Worm (Caenorhabditis elegans) whole organism, L1 larva: ENCODE measurements around the gene nhr-58.

Experiments
- fkh-10 ChIP-seq: sonication (generic microtip); optimal IDR thresholded peaks from 2 replicates; lab custom pipeline; 2017; ENCODE audit warnings: missing biosample characterization, missing genetic modification reagents, missing genetic modification characterization
- lin-13 ChIP-seq: fragments of 150-350 bp; optimal IDR thresholded peaks from 2 replicates; lab custom pipeline; 2014; ENCODE audit warnings: missing biosample characterization, missing genetic modification reagents, missing genetic modification characterization
- mep-1 ChIP-seq: fragments of 150-350 bp; optimal IDR thresholded peaks from 2 replicates; lab custom pipeline; 2014; ENCODE audit warnings: missing biosample characterization, missing genetic modification characterization
- nhr-20 ChIP-seq: sonication (generic microtip); optimal IDR thresholded peaks from 2 replicates; lab custom pipeline; 2016; ENCODE audit warnings: mild to moderate bottlenecking, missing genetic modification characterization, missing compliant biosample characterization
- nhr-28 ChIP-seq: fragments of 150-350 bp; optimal IDR thresholded peaks from 2 replicates; lab custom pipeline; 2014; ENCODE audit warnings: missing biosample characterization, missing genetic modification characterization
- nhr-85 ChIP-seq: sonication (generic microtip); peaks from one replicate; lab custom pipeline; 2016; ENCODE audit warnings: missing genetic modification characterization, inconsistent platforms, missing compliant biosample characterization
- nhr-90 ChIP-seq: sonication (generic microtip); optimal IDR thresholded peaks from 2 replicates; lab custom pipeline; 2016; ENCODE audit warnings: mild to moderate bottlenecking, missing genetic modification characterization, missing compliant biosample characterization; ENCODE audit not compliant: poor library complexity
- skn-1 ChIP-seq: fragments of 150-350 bp; optimal IDR thresholded peaks from 2 replicates; lab custom pipeline; 2014; ENCODE audit warnings: missing biosample characterization, missing genetic modification characterization
- snpc-4 ChIP-seq: fragments of 150-350 bp; optimal IDR thresholded peaks from 2 replicates; lab custom pipeline; 2014; ENCODE audit warnings: missing biosample characterization, missing genetic modification characterization
- unc-130 ChIP-seq: fragments of 150-350 bp; optimal IDR thresholded peaks from 2 replicates; lab custom pipeline; 2017; ENCODE audit warnings: missing biosample characterization, missing genetic modification characterization, inconsistent platforms
- unc-62 ChIP-seq: fragments of 150-350 bp; optimal IDR thresholded peaks from 2 replicates; lab custom pipeline; 2014; ENCODE audit warnings: missing biosample characterization, missing genetic modification reagents, missing genetic modification characterization
- unc-98 ChIP-seq: fragments of 200-800 bp; sonication (Bioruptor generic); IDR thresholded peaks from 2 replicates; pipeline ENCODE4 v1.3.6; 2022; ENCODE audit warnings: missing genetic modification characterization, missing compliant biosample characterization
- xbp-1 ChIP-seq: sonication (generic microtip); optimal IDR thresholded peaks from 2 replicates; lab custom pipeline; 2016; ENCODE audit warnings: missing genetic modification characterization, missing compliant biosample characterization
- ztf-11 ChIP-seq, 2 experiments: sonication (generic microtip); optimal IDR thresholded peaks; 2 replicates each; lab custom pipeline; 2016 to 2017; ENCODE audit warnings: missing genetic modification characterization in 2 of 2, missing biosample characterization in 1 of 2, missing compliant biosample characterization in 1 of 2

- TF ChIP-seq unc-62 (GFP tag; lab: Kevin White, UChicago) (no peak), nhr-90 (no peak), lin-13 (no peak), skn-1 (tag; lab: Kevin White, UChicago) (no peak), unc-130 (no peak), xbp-1 (tag; lab: Kevin White, UChicago) (no peak), unc-98 (no peak), snpc-4 (tag; lab: Kevin White, UChicago) (no peak), nhr-20 (tag; lab: Kevin White, UChicago) (no peak), nhr-85 (tag; lab: Kevin White, UChicago) (no peak), nhr-28 (tag; lab: Kevin White, UChicago) (no peak), fkh-10 (GFP tag; lab: Kevin White, UChicago) (no peak), mep-1 (no peak), ztf-11 (tag; optimal IDR thresholded peaks at IDR 0.05; lab: Kevin White, UChicago) (no peak)
These were observed 19.6 kb upstream of the nhr-58 start, which contains the start of gene srh-37 for ce11 chrV:512420-512819.
